Fruit fly (Drosophila melanogaster) whole organism, pupa: Measurements from ENCODE around the gene niki.

Experiments used
- CG10348 ChIP-seq: fragments of 200-800 bp; sonication (Bioruptor generic); IDR thresholded peaks from 2 replicates; pipeline ENCODE4 v1.3.6; 2022; ENCODE audit warnings: missing biosample characterization, missing genetic modification characterization
- CG12605 ChIP-seq: fragments of 200-800 bp; sonication (Bioruptor generic); IDR thresholded peaks from 2 replicates; pipeline ENCODE4 v1.3.6; 2022; ENCODE audit warnings: missing biosample characterization, missing genetic modification characterization
- CG13204 ChIP-seq: fragments of 200-800 bp; sonication (Bioruptor generic); optimal IDR thresholded peaks from 2 replicates; lab custom pipeline; 2018; ENCODE audit warnings: missing biosample characterization, mild to moderate bottlenecking, missing genetic modification characterization, moderate library complexity
- CG14655 ChIP-seq: fragments of 200-800 bp; sonication (Bioruptor generic); optimal IDR thresholded peaks from 3 replicates; lab custom pipeline; 2017; ENCODE audit warnings: mild to moderate bottlenecking, missing biosample characterization, missing genetic modification reagents, missing genetic modification characterization
- CG15710 ChIP-seq: fragments of 200-800 bp; sonication (Bioruptor generic); optimal IDR thresholded peaks from 2 replicates; lab custom pipeline; 2018; ENCODE audit warnings: missing biosample characterization, mild to moderate bottlenecking, missing genetic modification characterization, moderate library complexity
- CG17806 ChIP-seq: fragments of 200-800 bp; sonication (Bioruptor generic); optimal IDR thresholded peaks from 2 replicates; lab custom pipeline; 2018; ENCODE audit warnings: missing biosample characterization, mild to moderate bottlenecking, missing genetic modification characterization, moderate library complexity
- CG32121 ChIP-seq: fragments of 200-800 bp; sonication (Bioruptor generic); IDR thresholded peaks from 2 replicates; pipeline ENCODE4 v1.3.6; 2022; ENCODE audit warnings: missing biosample characterization, missing genetic modification characterization
- CG34367 ChIP-seq: fragments of 200-800 bp; sonication (Bioruptor generic); optimal IDR thresholded peaks from 2 replicates; lab custom pipeline; 2018; ENCODE audit warnings: missing biosample characterization, mild to moderate bottlenecking, missing genetic modification characterization
- CG4496 ChIP-seq: fragments of 200-800 bp; sonication (Bioruptor generic); IDR thresholded peaks from 3 replicates; pipeline ENCODE4 v1.3.6; 2022; ENCODE audit warnings: missing biosample characterization, missing genetic modification characterization
- CG8159 ChIP-seq: fragments of 200-800 bp; sonication (Bioruptor generic); optimal IDR thresholded peaks from 3 replicates; lab custom pipeline; 2018; ENCODE audit warnings: missing biosample characterization, mild to moderate bottlenecking, missing genetic modification characterization, moderate library complexity
- CG8301 ChIP-seq: fragments of 200-800 bp; sonication (Bioruptor generic); optimal IDR thresholded peaks from 2 replicates; lab custom pipeline; 2018; ENCODE audit warnings: missing biosample characterization, mild to moderate bottlenecking, missing genetic modification characterization
- CG9948 ChIP-seq: fragments of 200-800 bp; sonication (Bioruptor generic); optimal IDR thresholded peaks from 2 replicates; lab custom pipeline; 2018; ENCODE audit warnings: missing biosample characterization, mild to moderate bottlenecking, missing genetic modification characterization, moderate library complexity
- D1 ChIP-seq: fragments of 200-800 bp; sonication (Bioruptor generic); optimal IDR thresholded peaks from 2 replicates; lab custom pipeline; 2018; ENCODE audit warnings: missing biosample characterization, mild to moderate bottlenecking, missing genetic modification characterization, moderate library complexity
- EcR ChIP-seq: fragments of 200-800 bp; sonication (Bioruptor generic); optimal IDR thresholded peaks from 3 replicates; lab custom pipeline; 2019; ENCODE audit warnings: missing biosample characterization, missing genetic modification characterization, mild to moderate bottlenecking, moderate library complexity, missing genetic modification reagents
- Ets98B ChIP-seq: fragments of 200-800 bp; sonication (Bioruptor generic); IDR thresholded peaks from 2 replicates; pipeline ENCODE4 v1.3.6; 2022; ENCODE audit warnings: missing biosample characterization, missing genetic modification characterization
- Pif1A ChIP-seq: fragments of 200-800 bp; sonication (Bioruptor generic); optimal IDR thresholded peaks from 3 replicates; lab custom pipeline; 2016; ENCODE audit warnings: missing biosample characterization, missing genetic modification characterization
- Pif1B ChIP-seq: fragments of 200-800 bp; sonication (Bioruptor generic); optimal IDR thresholded peaks from 3 replicates; lab custom pipeline; 2016; ENCODE audit warnings: missing biosample characterization, missing genetic modification characterization
- Snoo ChIP-seq: fragments of 200-800 bp; sonication (Bioruptor generic); optimal IDR thresholded peaks from 3 replicates; lab custom pipeline; 2017; ENCODE audit warnings: missing biosample characterization, mild to moderate bottlenecking, missing genetic modification characterization, inconsistent platforms
- fd96Ca ChIP-seq: fragments of 200-800 bp; sonication (Bioruptor generic); IDR thresholded peaks from 3 replicates; pipeline ENCODE4 v1.3.6; 2022; ENCODE audit warnings: missing biosample characterization, missing genetic modification characterization
- gl ChIP-seq: fragments of 200-800 bp; sonication (Bioruptor generic); optimal IDR thresholded peaks from 2 replicates; lab custom pipeline; 2018; ENCODE audit warnings: missing biosample characterization, mild to moderate bottlenecking, missing genetic modification characterization
- rn ChIP-seq: fragments of 200-800 bp; sonication (Bioruptor generic); IDR thresholded peaks from 2 replicates; pipeline ENCODE4 v1.3.6; 2022; ENCODE audit warnings: missing biosample characterization, missing genetic modification characterization

Gene niki

dm6 chr3R:24809576-24810279 lies 15.7 kb downstream of the niki start:
- TF ChIP-seq CG8301 (tag; lab: Kevin White, UChicago) (no peak), Pif1A (GFP tag; lab: Kevin White, UChicago) (no peak), CG13204 (no peak), CG9948 (tag; lab: Kevin White, UChicago) (no peak), Snoo (tag; lab: Kevin White, UChicago) (no peak), CG4496 (GFP tag; lab: Robert Waterston, UW) (no peak), CG17806 (tag; lab: Kevin White, UChicago) (no peak), gl (tag; lab: Kevin White, UChicago) (no peak), fd96Ca (GFP tag; lab: Robert Waterston, UW) (no peak), CG32121 (GFP tag; lab: Robert Waterston, UW) (no peak), Pif1B (GFP tag; lab: Kevin White, UChicago) (no peak), CG12605 (no peak), CG34367 (tag; lab: Kevin White, UChicago) (no peak), CG15710 (tag; lab: Kevin White, UChicago) (no peak), CG14655 (GFP tag; lab: Kevin White, UChicago) (no peak)

- TF ChIP-seq CG32121 (GFP tag; lab: Robert Waterston, UW) = no peak
- no peak for TF ChIP-seq rn (GFP tag; lab: Robert Waterston, UW)
- no peak for TF ChIP-seq EcR (GFP tag; lab: Kevin White, UChicago)
- no peak for TF ChIP-seq CG14655 (GFP tag; lab: Kevin White, UChicago)
- TF ChIP-seq CG8301 (tag; lab: Kevin White, UChicago) = no peak
- no peak for TF ChIP-seq D1
- TF ChIP-seq, all 21 proteins: peak for 0
Observed at dm6 chr3R:24807321-24807720, 18.1 kb downstream of the niki start, which contains the start of gene CG6980. Gene CG6980 (plus strand): TSS chr3R:24807621.

dm6 chr3R:24805048-24805447 lies 20.4 kb downstream of the niki start, which contains the start of gene polybromo:
Gene polybromo (minus strand): TSS chr3R:24805259.
- TF ChIP-seq Snoo (tag; lab: Kevin White, UChicago) (no peak), D1 (no peak), CG10348 (GFP tag; lab: Robert Waterston, UW) (no peak), CG8301 (tag; lab: Kevin White, UChicago) (no peak), fd96Ca (GFP tag; lab: Robert Waterston, UW) (no peak), CG13204 (no peak), EcR (GFP tag; lab: Kevin White, UChicago) (no peak), CG15710 (tag; lab: Kevin White, UChicago) (no peak), gl (tag; lab: Kevin White, UChicago) (no peak), CG34367 (tag; lab: Kevin White, UChicago) (no peak), CG12605 (no peak), CG8159 (tag; lab: Kevin White, UChicago) (no peak), rn (GFP tag; lab: Robert Waterston, UW) (no peak)

- TF ChIP-seq CG15710 (tag; lab: Kevin White, UChicago) (no peak), CG9948 (tag; lab: Kevin White, UChicago) (no peak), Ets98B (GFP tag; lab: Robert Waterston, UW) (no peak), EcR (GFP tag; lab: Kevin White, UChicago) (no peak), CG17806 (tag; lab: Kevin White, UChicago) (no peak), CG10348 (GFP tag; lab: Robert Waterston, UW) (no peak), CG8159 (tag; lab: Kevin White, UChicago) (no peak), Pif1A (GFP tag; lab: Kevin White, UChicago) (no peak), Pif1B (GFP tag; lab: Kevin White, UChicago) (no peak), CG34367 (tag; lab: Kevin White, UChicago) (no peak), CG8301 (tag; lab: Kevin White, UChicago) (no peak), rn (GFP tag; lab: Robert Waterston, UW) (no peak), gl (tag; lab: Kevin White, UChicago) (no peak), fd96Ca (GFP tag; lab: Robert Waterston, UW) (no peak), CG12605 (no peak), Snoo (tag; lab: Kevin White, UChicago) (no peak), D1 (no peak), CG4496 (GFP tag; lab: Robert Waterston, UW) (no peak)
- TF ChIP-seq, all 21 proteins: peak for 0
Observed at dm6 chr3R:24799503-24799902, 25.9 kb downstream of the niki start, which contains the start of gene Ude. Gene Ude (minus strand): TSS chr3R:24799668.

- TF ChIP-seq CG14655 (GFP tag; lab: Kevin White, UChicago) (no peak), fd96Ca (GFP tag; lab: Robert Waterston, UW) (no peak), CG4496 (GFP tag; lab: Robert Waterston, UW) (0 out of 3 replicates have a peak, but pooled peaks have one; percentile 24), CG12605 (no peak), CG10348 (GFP tag; lab: Robert Waterston, UW) (no peak), CG8301 (tag; lab: Kevin White, UChicago) (no peak)
- TF ChIP-seq, all 21 proteins: peak for 1
Observed at dm6 chr3R:24798595-24798994, 26.9 kb downstream of the niki start.

DNA sequence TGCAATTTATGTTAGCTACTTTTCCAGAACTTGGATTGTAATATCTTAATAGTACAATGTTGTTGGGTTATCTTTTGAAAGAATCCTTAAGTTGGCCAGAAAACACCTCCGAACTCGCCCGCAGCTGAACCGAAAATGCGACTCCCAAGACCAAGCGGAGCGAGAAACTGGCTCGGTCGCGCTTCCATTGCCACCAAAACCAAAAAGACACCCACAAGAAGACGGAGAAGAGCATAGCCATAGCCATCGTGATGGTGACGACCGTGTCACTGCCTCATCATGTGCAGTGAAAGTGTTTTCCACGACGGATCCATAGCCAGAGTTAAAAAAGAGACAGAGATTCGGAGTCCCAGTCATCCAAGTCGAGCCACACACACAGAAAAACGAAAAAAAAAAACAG lies 35.4 kb downstream of the niki start, which contains the start of gene CG13634:
Gene CG13634, minus strand, starts transcription at position 101 of the 400 bp plus-strand sequence.
- TF ChIP-seq CG13204 = no peak
- no peak for TF ChIP-seq Pif1A (GFP tag; lab: Kevin White, UChicago)
- TF ChIP-seq CG15710 (tag; lab: Kevin White, UChicago) = no peak
- TF ChIP-seq Pif1B (GFP tag; lab: Kevin White, UChicago) = no peak
- TF ChIP-seq EcR (GFP tag; lab: Kevin White, UChicago) = no peak
- no peak for TF ChIP-seq CG12605
- TF ChIP-seq Snoo (tag; lab: Kevin White, UChicago) = no peak
- TF ChIP-seq CG10348 (GFP tag; lab: Robert Waterston, UW) = no peak
- no peak for TF ChIP-seq Ets98B (GFP tag; lab: Robert Waterston, UW)
- TF ChIP-seq CG8159 (tag; lab: Kevin White, UChicago) = no peak
- no peak for TF ChIP-seq CG4496 (GFP tag; lab: Robert Waterston, UW)
- TF ChIP-seq CG14655 (GFP tag; lab: Kevin White, UChicago) = no peak
- no peak for TF ChIP-seq fd96Ca (GFP tag; lab: Robert Waterston, UW)
